Worm (Caenorhabditis elegans) whole organism, mixed stage, embryonic: ENCODE measurements around the gene ccz-1.

Experiments
- bed-3 ChIP-seq: fragments of 200-800 bp; sonication (Bioruptor generic); optimal IDR thresholded peaks from 3 replicates; lab custom pipeline; 2018; ENCODE audit warnings: mild to moderate bottlenecking, missing genetic modification characterization, moderate library complexity, missing compliant biosample characterization
- ceh-83 ChIP-seq: fragments of 200-800 bp; sonication (Bioruptor generic); optimal IDR thresholded peaks from 2 replicates; lab custom pipeline; 2018; ENCODE audit warnings: mild to moderate bottlenecking, missing genetic modification characterization, missing compliant biosample characterization
- ces-1 ChIP-seq: fragments of 150-350 bp; optimal IDR thresholded peaks from 2 replicates; lab custom pipeline; 2014; ENCODE audit warnings: missing biosample characterization, missing genetic modification reagents, missing genetic modification characterization
- cnd-1 ChIP-seq: fragments of 200-800 bp; sonication (Bioruptor generic); optimal IDR thresholded peaks from 2 replicates; lab custom pipeline; 2018; ENCODE audit warnings: mild to moderate bottlenecking, missing genetic modification characterization, missing compliant biosample characterization
- elt-3 ChIP-seq: fragments of 150-350 bp; optimal IDR thresholded peaks from 2 replicates; lab custom pipeline; 2014; ENCODE audit warnings: missing biosample characterization, missing genetic modification characterization
- flh-1 ChIP-seq: fragments of 200-800 bp; sonication (Bioruptor generic); optimal IDR thresholded peaks from 2 replicates; lab custom pipeline; 2018; ENCODE audit warnings: mild to moderate bottlenecking, missing genetic modification characterization, moderate library complexity, missing compliant biosample characterization
- ham-2 ChIP-seq: fragments of 200-800 bp; sonication (Bioruptor generic); optimal IDR thresholded peaks from 2 replicates; lab custom pipeline; 2018; ENCODE audit warnings: mild to moderate bottlenecking, missing genetic modification characterization, missing compliant biosample characterization
- hlh-1 ChIP-seq: fragments of 150-350 bp; optimal IDR thresholded peaks from 2 replicates; lab custom pipeline; 2014; ENCODE audit warnings: missing biosample characterization, missing genetic modification reagents, missing genetic modification characterization
- lin-13 ChIP-seq: fragments of 150-350 bp; optimal IDR thresholded peaks from 2 replicates; lab custom pipeline; 2014; ENCODE audit warnings: missing biosample characterization, missing genetic modification characterization
- lin-32 ChIP-seq: fragments of 200-800 bp; sonication (Bioruptor generic); optimal IDR thresholded peaks from 2 replicates; lab custom pipeline; 2018; ENCODE audit warnings: mild to moderate bottlenecking, missing genetic modification characterization, missing compliant biosample characterization
- lsy-2 ChIP-seq: fragments of 150-350 bp; optimal IDR thresholded peaks from 2 replicates; lab custom pipeline; 2014; ENCODE audit warnings: missing biosample characterization, missing genetic modification characterization
- mep-1 ChIP-seq: fragments of 150-350 bp; optimal IDR thresholded peaks from 2 replicates; lab custom pipeline; 2017; ENCODE audit warnings: missing biosample characterization, missing genetic modification reagents, missing genetic modification characterization, inconsistent platforms
- nhr-12 ChIP-seq: fragments of 150-350 bp; optimal IDR thresholded peaks from 2 replicates; lab custom pipeline; 2014; ENCODE audit warnings: missing biosample characterization, missing genetic modification characterization
- nhr-2 ChIP-seq: fragments of 150-350 bp; optimal IDR thresholded peaks from 2 replicates; lab custom pipeline; 2014; ENCODE audit warnings: missing biosample characterization, missing genetic modification characterization
- nhr-237 ChIP-seq: fragments of 150-350 bp; optimal IDR thresholded peaks from 2 replicates; lab custom pipeline; 2014; ENCODE audit warnings: missing biosample characterization, missing genetic modification characterization
- nhr-28 ChIP-seq: fragments of 150-350 bp; optimal IDR thresholded peaks from 2 replicates; lab custom pipeline; 2014; ENCODE audit warnings: missing biosample characterization, missing genetic modification characterization
- pha-4 ChIP-seq: fragments of 150-350 bp; optimal IDR thresholded peaks from 2 replicates; lab custom pipeline; 2018; ENCODE audit warnings: missing biosample characterization, missing genetic modification reagents, missing genetic modification characterization
- sem-2 ChIP-seq: fragments of 200-800 bp; sonication (Bioruptor generic); optimal IDR thresholded peaks from 2 replicates; lab custom pipeline; 2018; ENCODE audit warnings: mild to moderate bottlenecking, missing genetic modification characterization, missing compliant biosample characterization
- sptf-1 ChIP-seq: sonication (generic microtip); optimal IDR thresholded peaks from 2 replicates; lab custom pipeline; 2017; ENCODE audit warnings: mild to moderate bottlenecking, missing genetic modification characterization, moderate library complexity, missing compliant biosample characterization
- tbx-8 ChIP-seq: fragments of 200-800 bp; sonication (Bioruptor generic); optimal IDR thresholded peaks from 2 replicates; lab custom pipeline; 2018; ENCODE audit warnings: mild to moderate bottlenecking, missing genetic modification characterization, moderate library complexity, missing compliant biosample characterization
- unc-120 ChIP-seq: sonication (generic microtip); optimal IDR thresholded peaks from 2 replicates; lab custom pipeline; 2017; ENCODE audit warnings: missing genetic modification characterization, missing compliant biosample characterization; ENCODE audit not compliant: poor library complexity, severe bottlenecking
- unc-62 ChIP-seq: fragments of 150-350 bp; optimal IDR thresholded peaks from 2 replicates; lab custom pipeline; 2014; ENCODE audit warnings: missing biosample characterization, missing genetic modification reagents, missing genetic modification characterization
- zip-8 ChIP-seq: fragments of 150-350 bp; optimal IDR thresholded peaks from 2 replicates; lab custom pipeline; 2014; ENCODE audit warnings: missing biosample characterization, missing genetic modification characterization
- ztf-11 ChIP-seq: fragments of 150-350 bp; optimal IDR thresholded peaks from 2 replicates; lab custom pipeline; 2014; ENCODE audit warnings: missing biosample characterization, missing genetic modification characterization

The ccz-1 gene

DNA sequence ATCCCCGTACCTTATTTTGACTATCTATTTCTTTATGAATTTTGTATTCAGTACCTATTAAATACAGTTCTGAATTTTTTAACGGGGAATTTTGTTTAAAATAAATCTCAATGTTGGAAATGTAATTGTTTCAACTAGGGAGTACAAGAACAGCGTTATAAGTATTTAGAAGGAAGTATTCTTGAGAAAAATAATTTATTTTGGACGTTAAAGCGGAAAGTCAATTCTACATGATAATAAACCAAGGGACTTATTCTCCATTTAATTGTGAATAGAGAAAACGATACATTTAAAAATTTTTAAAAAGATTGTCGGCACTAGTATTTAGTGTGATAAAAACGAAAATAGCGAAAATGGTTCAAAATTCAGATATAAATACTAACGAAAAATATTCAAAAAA is 9.5 kb upstream of the ccz-1 start:
- TF ChIP-seq lin-13 (tag; lab: Kevin White, UChicago) (no peak), mep-1 (no peak), unc-62 (GFP tag; lab: Kevin White, UChicago) (no peak), pha-4 (tag; lab: Kevin White, UChicago) (no peak), unc-120 (no peak), cnd-1 (no peak), hlh-1 (tag; lab: Kevin White, UChicago) (no peak), ham-2 (GFP tag; lab: Kevin White, UChicago) (no peak), nhr-2 (tag; lab: Kevin White, UChicago) (no peak), flh-1 (no peak), elt-3 (tag; lab: Kevin White, UChicago) (no peak)

DNA sequence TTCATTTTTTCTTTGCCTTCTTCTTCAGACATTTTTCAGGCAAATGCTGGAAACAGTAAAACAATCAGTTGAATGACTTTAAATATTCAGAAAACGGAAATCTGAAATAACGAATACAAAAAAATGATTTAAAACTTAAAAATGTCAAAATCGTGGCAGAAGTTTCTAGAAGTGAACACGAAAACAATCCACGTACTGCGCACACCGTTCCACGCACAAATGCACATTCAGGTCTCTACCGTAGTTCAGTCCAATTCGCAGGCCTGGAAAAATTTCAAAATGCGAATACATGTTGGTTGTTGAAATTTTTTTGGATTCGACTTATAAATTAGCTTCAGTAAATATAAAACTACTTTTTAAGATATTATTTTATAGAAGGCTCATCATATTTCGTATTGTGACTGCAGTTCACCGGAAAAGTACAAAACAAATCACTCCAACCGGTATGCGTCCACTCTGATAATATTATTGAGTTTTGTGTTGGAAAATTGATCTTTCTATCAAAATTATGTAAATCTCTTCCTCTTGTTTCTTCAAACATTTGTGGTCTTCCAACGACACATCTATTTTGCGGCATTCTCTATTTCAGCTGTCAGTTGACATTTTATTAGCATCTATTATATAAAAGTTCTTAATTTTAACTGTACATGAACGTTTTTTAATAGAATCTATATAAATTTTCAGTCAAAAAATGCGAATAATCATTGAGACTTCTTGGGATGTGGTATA is 6.6 kb upstream of the ccz-1 start, which contains the start of the genes mip-2 and F58G11.4:
Gene mip-2 (minus strand): TSS at position 48 of the 729 bp plus-strand sequence.
Gene F58G11.4 (plus strand): TSS at position 679 of the 729 bp plus-strand sequence.
- TF ChIP-seq ham-2 (GFP tag; lab: Kevin White, UChicago) (no peak), bed-3 (no peak), tbx-8 (GFP tag; lab: Kevin White, UChicago) (no peak), elt-3 (tag; lab: Kevin White, UChicago) (no peak), ces-1 (GFP tag; lab: Kevin White, UChicago) (no peak), nhr-237 (tag; lab: Kevin White, UChicago) (no peak)

DNA sequence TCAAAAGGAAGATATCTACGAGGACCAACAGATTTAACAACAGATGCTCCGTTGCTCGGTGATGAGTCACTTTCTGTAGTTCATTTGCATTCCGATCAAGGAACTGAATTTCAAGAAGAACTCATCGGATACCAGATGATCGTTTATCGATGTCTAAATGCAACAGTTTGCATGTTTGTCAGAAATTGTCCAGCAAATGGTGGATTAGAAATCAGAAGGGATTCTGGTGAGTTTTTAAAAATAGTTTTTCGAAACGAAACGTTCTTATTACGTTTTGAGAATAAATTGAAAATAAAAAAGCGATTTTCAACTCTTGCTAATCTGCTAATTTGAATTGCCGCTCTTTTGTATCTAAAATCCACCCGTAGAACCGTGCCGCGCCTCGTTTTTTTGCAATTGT is 1.2 kb downstream of the ccz-1 start:
- no peak for TF ChIP-seq pha-4 (tag; lab: Kevin White, UChicago)

DNA sequence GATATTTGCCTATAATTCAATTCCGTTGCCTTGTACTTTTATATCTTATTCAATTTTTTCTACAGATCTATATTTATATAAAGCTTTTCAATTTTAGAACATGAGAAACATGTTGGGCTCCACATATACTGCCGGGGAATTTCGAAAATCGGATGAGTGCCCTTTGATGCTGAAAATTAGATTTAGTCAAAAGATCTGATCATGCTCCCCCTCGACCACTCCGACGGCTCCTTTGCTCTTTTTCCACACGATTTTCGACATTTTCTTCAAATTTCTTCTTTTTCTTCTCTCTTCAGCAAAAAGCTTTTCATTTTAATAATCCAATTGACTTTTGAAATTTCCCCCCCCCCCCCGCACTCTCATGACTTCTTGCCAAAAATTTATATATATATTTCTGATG is 2.8 kb downstream of the ccz-1 start:
- no peak for TF ChIP-seq lin-13 (tag; lab: Kevin White, UChicago)
- TF ChIP-seq unc-120 = no peak
- no peak for TF ChIP-seq unc-62 (GFP tag; lab: Kevin White, UChicago)
- TF ChIP-seq ces-1 (GFP tag; lab: Kevin White, UChicago) = peak; percentile 86
- TF ChIP-seq tbx-8 (GFP tag; lab: Kevin White, UChicago) = no peak

DNA sequence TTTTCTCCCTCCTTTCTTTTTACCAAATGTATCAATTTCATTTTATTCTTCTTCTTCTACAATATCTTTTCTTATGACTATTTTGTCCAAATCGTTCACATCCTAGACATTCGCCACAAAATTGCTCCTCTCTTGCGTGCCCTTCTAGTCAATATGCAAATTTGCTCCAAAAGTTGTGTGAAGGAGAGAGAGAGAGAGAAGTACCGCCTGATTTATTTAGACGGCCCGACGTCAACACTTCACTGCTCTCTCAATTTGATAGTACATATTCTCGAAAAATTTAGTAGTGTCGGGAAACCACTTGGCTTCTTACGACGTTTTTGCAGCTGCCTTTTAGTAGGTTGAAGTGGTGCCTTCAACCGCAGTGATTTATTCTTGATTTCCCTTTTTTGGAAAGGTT is 7.8 kb downstream of the ccz-1 start:
- TF ChIP-seq sptf-1 (tag; lab: Kevin White, UChicago) (no peak), unc-120 (no peak), ces-1 (GFP tag; lab: Kevin White, UChicago) (peak; percentile 68)

DNA sequence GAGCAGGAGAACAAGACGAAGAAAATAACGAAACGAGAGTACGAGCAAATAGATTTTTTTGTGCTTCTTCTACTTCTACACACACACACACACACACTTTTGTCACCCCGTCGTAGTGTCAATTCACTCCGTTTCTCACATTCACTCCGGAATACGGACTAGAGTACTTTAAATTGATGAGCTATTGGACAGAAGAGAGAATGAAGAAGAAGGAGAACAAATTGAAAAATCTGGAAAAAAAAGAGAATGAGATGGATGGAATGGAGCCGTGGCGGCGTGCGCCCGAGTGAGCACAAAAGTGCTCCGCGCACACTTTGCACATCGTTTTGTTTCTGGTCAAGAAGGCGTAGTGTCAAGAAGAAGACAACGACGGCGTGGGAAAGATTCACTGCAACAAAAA is 8.8 kb downstream of the ccz-1 start:
- TF ChIP-seq ztf-11 (tag; lab: Kevin White, UChicago) (no peak), ceh-83 (GFP tag; lab: Kevin White, UChicago) (no peak), flh-1 (no peak), lin-13 (tag; lab: Kevin White, UChicago) (no peak), lsy-2 (tag; lab: Kevin White, UChicago) (no peak), zip-8 (tag; lab: Kevin White, UChicago) (no peak), lin-32 (GFP tag; lab: Kevin White, UChicago) (no peak), bed-3 (no peak), sem-2 (GFP tag; lab: Kevin White, UChicago) (no peak), nhr-2 (tag; lab: Kevin White, UChicago) (no peak)

DNA sequence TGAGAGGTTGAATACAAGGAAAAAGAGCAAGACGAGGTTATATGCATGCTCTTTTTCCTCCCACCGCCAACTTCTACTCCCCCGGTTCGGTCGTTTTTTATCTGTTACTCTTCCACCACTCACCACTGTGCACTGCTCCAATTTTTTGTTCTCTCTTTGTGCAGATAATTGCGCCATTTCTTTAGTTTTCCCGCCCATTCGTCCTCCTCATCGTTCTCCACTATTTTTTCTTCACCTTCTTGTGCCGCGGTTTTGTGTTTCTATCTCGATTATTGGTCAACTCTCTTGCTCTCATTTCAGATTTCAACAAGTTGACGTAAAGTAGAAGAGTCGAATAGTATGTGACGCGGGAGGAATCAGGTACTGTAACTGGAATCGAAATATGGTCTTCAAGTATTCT is 10.9 kb downstream of the ccz-1 start, which contains the start of gene T01D3.1:
Gene T01D3.1 (plus strand): TSS at position 301 of the 400 bp plus-strand sequence.
- TF ChIP-seq unc-62 (GFP tag; lab: Kevin White, UChicago) = no peak
- no peak for TF ChIP-seq bed-3
- no peak for TF ChIP-seq nhr-28 (tag; lab: Kevin White, UChicago)
- TF ChIP-seq ceh-83 (GFP tag; lab: Kevin White, UChicago) = no peak
- no peak for TF ChIP-seq flh-1
- TF ChIP-seq cnd-1 = no peak
- no peak for TF ChIP-seq zip-8 (tag; lab: Kevin White, UChicago)
- no peak for TF ChIP-seq unc-120
- no peak for TF ChIP-seq mep-1
- TF ChIP-seq nhr-12 (tag; lab: Kevin White, UChicago) = no peak
- no peak for TF ChIP-seq lin-32 (GFP tag; lab: Kevin White, UChicago)
